Worm (Caenorhabditis elegans) whole organism, L4 larva: ENCODE data around the gene Y43F8B.12.

Experiments
- arid-1 ChIP-seq: fragments of 200-800 bp; sonication (Bioruptor generic); conservative IDR thresholded peaks from 2 replicates; pipeline ENCODE4 v1.3.6; 2022; ENCODE audit warnings: missing genetic modification reagents, missing genetic modification characterization, missing compliant biosample characterization
- dve-1 ChIP-seq: sonication (generic microtip); optimal IDR thresholded peaks from 2 replicates; lab custom pipeline; 2017; ENCODE audit warnings: antibody characterized with exemption, mild to moderate bottlenecking, missing genetic modification characterization, missing compliant biosample characterization; ENCODE audit not compliant: insufficient read depth
- egl-27 ChIP-seq: sonication (generic microtip); optimal IDR thresholded peaks from 3 replicates; lab custom pipeline; 2017; ENCODE audit warnings: missing biosample characterization, missing genetic modification reagents, missing genetic modification characterization
- madf-9 ChIP-seq: fragments of 200-800 bp; sonication (Bioruptor generic); conservative IDR thresholded peaks from 2 replicates; pipeline ENCODE4 v1.3.6; 2022; ENCODE audit warnings: missing genetic modification reagents, missing genetic modification characterization, missing compliant biosample characterization
- nhr-11 ChIP-seq: fragments of 150-350 bp; optimal IDR thresholded peaks from 2 replicates; lab custom pipeline; 2014; ENCODE audit warnings: missing biosample characterization, missing genetic modification characterization
- nhr-25 ChIP-seq: sonication (generic microtip); optimal IDR thresholded peaks from 2 replicates; lab custom pipeline; 2017; ENCODE audit warnings: missing genetic modification characterization, mild to moderate bottlenecking, missing compliant biosample characterization, antibody characterized with exemption, moderate library complexity, borderline replicate concordance; ENCODE audit not compliant: insufficient read depth
- unc-39 ChIP-seq: sonication (generic microtip); optimal IDR thresholded peaks from 2 replicates; lab custom pipeline; 2017; ENCODE audit warnings: missing biosample characterization, missing genetic modification characterization
- unc-62 ChIP-seq, 3 experiments: fragments of 150-350 bp in 1 of 3; sonication (generic microtip); optimal IDR thresholded peaks in 2 of 3; peaks in 1 of 3; 1 replicate in 1 of 3; 2 replicates in 2 of 3; lab custom pipeline; 2014 to 2017; ENCODE audit warnings: missing biosample characterization in 3 of 3, missing genetic modification characterization in 3 of 3, missing genetic modification reagents in 3 of 3, missing genotype in 1 of 3
- zag-1 ChIP-seq: fragments of 150-350 bp; optimal IDR thresholded peaks from 2 replicates; lab custom pipeline; 2014; ENCODE audit warnings: missing biosample characterization, missing genetic modification characterization

DNA sequence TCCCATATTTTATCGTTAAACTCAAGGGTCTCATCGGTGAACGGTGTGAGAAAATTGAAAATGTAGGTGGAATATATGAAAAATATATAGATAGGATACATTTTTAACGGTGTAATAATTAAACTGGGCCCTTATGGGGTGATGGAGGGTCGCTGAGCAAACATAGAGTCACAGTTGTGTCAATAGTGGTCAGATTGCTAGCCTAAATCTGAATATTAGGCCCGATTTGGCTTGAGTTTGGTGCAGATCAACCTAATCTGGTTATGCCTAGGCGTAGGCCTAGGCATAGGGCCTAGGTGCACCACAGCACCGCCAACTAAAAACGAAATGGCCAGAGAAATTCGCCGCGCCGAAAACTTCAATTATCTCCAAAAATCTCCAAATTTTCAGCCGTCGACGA lies 45.4 kb downstream of the Y43F8B.12 start, which contains the start of gene phy-4:
- TF ChIP-seq nhr-25 (tag; lab: Kevin White, UChicago) (no peak), egl-27 (tag; lab: Kevin White, UChicago) (no peak), arid-1 (no peak), zag-1 (tag; lab: Kevin White, UChicago) (no peak), madf-9 (no peak), nhr-11 (tag; lab: Kevin White, UChicago) (no peak), unc-39 (no peak), dve-1 (tag; lab: Kevin White, UChicago) (no peak), unc-62 (GFP tag; optimal IDR thresholded peaks at IDR 0.05 in 1 of 2; lab: Kevin White, UChicago) (no peak), unc-62 (tag; optimal IDR thresholded peaks at IDR 0.05; lab: Kevin White, UChicago) (no peak)
